Worm (Caenorhabditis elegans) whole organism, midembryonic: ENCODE measurements around the gene K11D12.14.

ENCODE experiments used
- T22C8.4 ChIP-seq: fragments of 200-800 bp; sonication (Bioruptor generic); IDR thresholded peaks from 2 replicates; pipeline ENCODE4 v1.3.6; 2022; ENCODE audit warnings: missing genetic modification characterization, missing compliant biosample characterization
- cog-1 ChIP-seq: sonication (generic microtip); optimal IDR thresholded peaks from 2 replicates; lab custom pipeline; 2016; ENCODE audit warnings: missing genetic modification characterization, missing compliant biosample characterization
- flt-1 ChIP-seq: fragments of 200-800 bp; sonication (Bioruptor generic); IDR thresholded peaks from 2 replicates; pipeline ENCODE4 v1.3.6; 2022; ENCODE audit warnings: missing genetic modification characterization, missing compliant biosample characterization
- klf-2 ChIP-seq: fragments of 200-800 bp; sonication (Bioruptor generic); conservative IDR thresholded peaks from 2 replicates; pipeline ENCODE4 v1.3.6; 2022; ENCODE audit warnings: missing genetic modification reagents, missing genetic modification characterization, missing compliant biosample characterization
- med-1 ChIP-seq: sonication (generic microtip); optimal IDR thresholded peaks from 2 replicates; lab custom pipeline; 2017; ENCODE audit warnings: missing genetic modification characterization, mild to moderate bottlenecking, missing compliant biosample characterization, antibody characterized with exemption, missing genetic modification reagents; ENCODE audit not compliant: insufficient read depth
- ztf-23 ChIP-seq: fragments of 200-800 bp; sonication (Bioruptor generic); IDR thresholded peaks from 2 replicates; pipeline ENCODE4 v1.3.6; 2022; ENCODE audit warnings: missing genetic modification reagents, missing genetic modification characterization, missing compliant biosample characterization
- ztf-29 ChIP-seq: fragments of 200-800 bp; sonication (Bioruptor generic); IDR thresholded peaks from 2 replicates; pipeline ENCODE4 v1.3.6; 2022; ENCODE audit warnings: missing genetic modification reagents, missing genetic modification characterization, missing compliant biosample characterization

DNA sequence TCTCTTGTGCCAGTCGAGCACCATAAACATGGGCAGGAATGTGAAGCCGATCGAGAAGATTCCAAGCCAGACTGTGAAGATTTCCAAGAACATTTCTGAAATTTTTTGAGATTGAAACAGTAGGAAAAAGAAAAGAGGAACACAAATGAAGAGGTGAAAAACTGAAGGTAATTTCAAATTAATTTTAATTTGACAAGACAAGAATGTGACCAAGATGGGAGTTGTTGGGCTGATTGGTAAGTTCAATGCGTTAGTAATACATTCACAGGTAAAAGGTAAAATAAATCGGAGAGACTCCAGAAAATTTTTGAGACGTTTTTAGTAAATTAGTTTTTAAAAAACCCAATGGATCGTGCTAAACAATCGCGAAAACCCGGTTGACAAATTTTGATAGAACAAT, 18.7 kb upstream of the K11D12.14 start, which contains the start of gene swt-7:
- TF ChIP-seq med-1 (no peak), T22C8.4 (no peak), ztf-29 (GFP tag; lab: Robert Waterston, UW) (no peak), flt-1 (no peak), ztf-23 (no peak), cog-1 (tag; lab: Kevin White, UChicago) (no peak), klf-2 (GFP tag; lab: Robert Waterston, UW) (no peak)
